Worm (Caenorhabditis elegans) whole organism, mixed stage, embryonic: ENCODE measurements around the gene ges-1.

Experiments used
- M03D4.4 ChIP-seq: sonication (generic microtip); optimal IDR thresholded peaks from 2 replicates; lab custom pipeline; 2017; ENCODE audit warnings: mild to moderate bottlenecking, missing genetic modification characterization, missing compliant biosample characterization
- blmp-1 ChIP-seq: fragments of 150-350 bp; optimal IDR thresholded peaks from 2 replicates; lab custom pipeline; 2014; ENCODE audit warnings: missing biosample characterization, missing genetic modification characterization
- lin-13 ChIP-seq: fragments of 150-350 bp; optimal IDR thresholded peaks from 2 replicates; lab custom pipeline; 2014; ENCODE audit warnings: missing biosample characterization, missing genetic modification characterization
- lsy-2 ChIP-seq: fragments of 150-350 bp; optimal IDR thresholded peaks from 2 replicates; lab custom pipeline; 2014; ENCODE audit warnings: missing biosample characterization, missing genetic modification characterization
- nhr-237 ChIP-seq: fragments of 150-350 bp; optimal IDR thresholded peaks from 2 replicates; lab custom pipeline; 2014; ENCODE audit warnings: missing biosample characterization, missing genetic modification characterization
- nhr-28 ChIP-seq: fragments of 150-350 bp; optimal IDR thresholded peaks from 2 replicates; lab custom pipeline; 2014; ENCODE audit warnings: missing biosample characterization, missing genetic modification characterization

DNA sequence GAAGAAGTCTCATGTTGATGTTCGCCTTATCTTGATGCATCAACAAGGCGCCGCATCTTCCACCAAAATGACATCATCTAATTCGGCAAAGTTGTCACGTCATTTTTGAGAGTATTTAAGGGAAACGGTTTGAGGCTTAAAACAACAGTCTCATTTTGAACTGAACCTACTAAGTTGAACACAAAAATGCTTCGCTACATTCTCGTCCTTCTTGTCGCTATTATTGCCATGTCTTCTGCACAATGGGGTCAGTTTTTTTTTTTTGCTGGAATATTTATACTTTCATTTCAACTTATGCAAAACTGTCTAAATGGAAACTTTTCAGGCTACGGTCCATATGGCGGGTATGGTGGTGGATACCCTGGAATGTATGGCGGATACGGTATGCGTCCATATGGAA is 15.1 kb upstream of the ges-1 start, which contains the start of gene cnc-4:
- TF ChIP-seq M03D4.4 (tag; lab: Kevin White, UChicago) (no peak), blmp-1 (tag; lab: Kevin White, UChicago) (no peak), lin-13 (tag; lab: Kevin White, UChicago) (no peak), lsy-2 (no peak), nhr-28 (tag; lab: Kevin White, UChicago) (no peak), nhr-237 (tag; lab: Kevin White, UChicago) (no peak)
